Fruit fly (Drosophila melanogaster): ENCODE results near the gene Flad2.

Flad2 gene

DNA sequence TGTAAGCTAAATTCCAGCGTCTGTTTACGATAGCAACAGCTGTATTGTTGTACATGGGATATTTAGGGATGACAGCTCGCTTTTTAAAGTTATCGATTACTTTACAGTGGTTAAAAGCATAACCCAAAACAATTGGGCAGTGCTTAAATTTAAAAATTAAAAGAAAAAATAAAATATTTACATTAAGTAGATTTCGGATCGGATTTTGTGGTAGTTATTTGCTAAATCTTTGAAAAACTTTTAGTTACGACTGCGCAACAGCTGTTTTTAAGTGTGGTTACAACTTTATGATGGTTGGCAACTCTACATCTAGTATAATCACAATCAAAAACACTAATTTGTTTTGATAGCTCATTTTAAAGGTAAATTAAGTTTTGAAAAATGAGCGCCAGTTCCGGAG lies 25.1 kb upstream of the Flad2 start, which contains the start of the genes Ing5 and CG7099 (continued):
- TF ChIP-seq CG18764 (GFP tag; optimal IDR thresholded peaks at IDR 0.05) (peak; percentile 96), CG10543 (GFP tag; optimal IDR thresholded peaks at IDR 0.05) (peak; percentile 92), wek (GFP tag; optimal IDR thresholded peaks at IDR 0.05) (peak; percentile 74), br (optimal IDR thresholded peaks at IDR 0.05) (no peak), CG8089 (GFP tag; optimal IDR thresholded peaks at IDR 0.05) (peak; percentile 77), CG10274 (GFP tag; optimal IDR thresholded peaks at IDR 0.05) (peak; percentile 74), CHES-1-like (GFP tag; optimal IDR thresholded peaks at IDR 0.05) (peak; percentile 88), CG32767 (GFP tag; IDR thresholded peaks at IDR 0.05) (peak; percentile 95), CG17802 (tag; optimal IDR thresholded peaks at IDR 0.05) (peak; percentile 87), oc (tag; optimal IDR thresholded peaks at IDR 0.05) (peak; percentile 94), CG7928 (GFP tag; optimal IDR thresholded peaks at IDR 0.05) (peak; percentile 77), ind (GFP tag; optimal IDR thresholded peaks at IDR 0.05) (peak; percentile 98), CG2202 (tag; optimal IDR thresholded peaks at IDR 0.05) (peak; percentile 90), Bteb2 (GFP tag; optimal IDR thresholded peaks at IDR 0.05) (peak; percentile 91), ERR (GFP tag; optimal IDR thresholded peaks at IDR 0.05) (peak; percentile 78), bcd (GFP tag; optimal IDR thresholded peaks at IDR 0.05) (peak; percentile 95), CG4282 (GFP tag; optimal IDR thresholded peaks at IDR 0.05) (peak; percentile 91), hbn (GFP tag; IDR thresholded peaks at IDR 0.05; ENCODE audit: partially characterized antibody) (peak; percentile 52; the same call in 1 of the 2 replicates), btn (GFP tag; optimal IDR thresholded peaks at IDR 0.05) (peak; percentile 61), Stat92E (GFP tag; optimal IDR thresholded peaks at IDR 0.05) (peak in 1 of 3 experiments; percentile 71), Taf1 (GFP tag; IDR thresholded peaks at IDR 0.05) (peak; percentile 94), nmo (GFP tag; optimal IDR thresholded peaks at IDR 0.05) (peak; percentile 98), her (GFP tag; optimal IDR thresholded peaks at IDR 0.05) (peak; percentile 69), Blimp-1 (GFP tag; optimal IDR thresholded peaks at IDR 0.05) (peak; percentile 94), chinmo (GFP tag; IDR thresholded peaks at IDR 0.05; ENCODE audit: partially characterized antibody) (no peak), cas (GFP tag; IDR thresholded peaks at IDR 0.05) (peak; percentile 96), pb (GFP tag; optimal IDR thresholded peaks at IDR 0.05) (peak; percentile 67), Abd-B (GFP tag; optimal IDR thresholded peaks at IDR 0.05) (peak; percentile 98), fd64A (GFP tag; optimal IDR thresholded peaks at IDR 0.05) (peak; percentile 77), CG17912 (GFP tag; optimal IDR thresholded peaks at IDR 0.05) (peak; percentile 83), CG7839 (tag; optimal IDR thresholded peaks at IDR 0.05) (peak; percentile 97), kay (GFP tag; optimal IDR thresholded peaks at IDR 0.05) (peak; percentile 93), CG18262 (tag; optimal IDR thresholded peaks at IDR 0.05) (peak; percentile 95), Atf-2 (GFP tag; optimal IDR thresholded peaks at IDR 0.05) (peak; percentile 83), CG13123 (GFP tag; optimal IDR thresholded peaks at IDR 0.05) (peak; percentile 95), CG7556 (GFP tag; optimal IDR thresholded peaks at IDR 0.05) (peak; percentile 92), C15 (GFP tag; IDR thresholded peaks at IDR 0.05) (peak; percentile 94), Bdp1 (GFP tag; optimal IDR thresholded peaks at IDR 0.05) (peak; percentile 93), gsb-n (tag; optimal IDR thresholded peaks at IDR 0.05) (peak; percentile 94), CG11560 (tag; IDR thresholded peaks at IDR 0.05) (peak; percentile 87), row (GFP tag; IDR thresholded peaks at IDR 0.05) (peak; percentile 99), ci (GFP tag; IDR thresholded peaks at IDR 0.05) (peak; percentile 97), HLH3B (GFP tag; IDR thresholded peaks at IDR 0.05) (peak; percentile 96), CG1233 (GFP tag; optimal IDR thresholded peaks at IDR 0.05) (peak; percentile 94), CG34376 (GFP tag; optimal IDR thresholded peaks at IDR 0.05) (peak; percentile 88), Dip2 (GFP tag; IDR thresholded peaks at IDR 0.05) (peak; percentile 58; the same call in 1 of the 2 replicates), CG10565 (GFP tag; optimal IDR thresholded peaks at IDR 0.05) (peak; percentile 61), Lhr (GFP tag; optimal IDR thresholded peaks at IDR 0.05) (peak; percentile 88), ash1 (GFP tag; optimal IDR thresholded peaks at IDR 0.05) (peak; percentile 61), CG10462 (GFP tag; optimal IDR thresholded peaks at IDR 0.05) (peak; percentile 95), wdn (GFP tag; IDR thresholded peaks at IDR 0.05) (peak; percentile 92)

Data from whole organism, embryonic.